Worm (Caenorhabditis elegans): ENCODE measurements around the gene F43C9.2.

- no peak for TF ChIP-seq ztf-11 (tag; optimal IDR thresholded peaks at IDR 0.05)
- TF ChIP-seq fos-1 (tag; optimal IDR thresholded peaks at IDR 0.05), result no peak
- TF ChIP-seq tbx-2 (tag; optimal IDR thresholded peaks at IDR 0.05), result no peak
- TF ChIP-seq elt-1 (tag; optimal IDR thresholded peaks at IDR 0.05), result no peak
- TF ChIP-seq aly-2 (tag; optimal IDR thresholded peaks at IDR 0.05), result no peak
- TF ChIP-seq egl-5 (tag; optimal IDR thresholded peaks at IDR 0.05), result no peak
- TF ChIP-seq nhr-11 (tag; optimal IDR thresholded peaks at IDR 0.05), result no peak
- TF ChIP-seq nhr-25 (tag; optimal IDR thresholded peaks at IDR 0.05), result no peak
- no peak for TF ChIP-seq unc-62 (GFP tag; optimal IDR thresholded peaks at IDR 0.05)
- no peak for TF ChIP-seq elt-3 (tag; optimal IDR thresholded peaks at IDR 0.05)
- no peak for TF ChIP-seq snpc-4 (tag; optimal IDR thresholded peaks at IDR 0.05)
- TF ChIP-seq mdl-1 (tag; optimal IDR thresholded peaks at IDR 0.05), result no peak
- TF ChIP-seq egl-27 (tag; optimal IDR thresholded peaks at IDR 0.05), result no peak
Measured at ce11 chrX:4821602-4822001, 38.2 kb downstream of the F43C9.2 start.

Data from whole organism, L3 larva.